Worm (Caenorhabditis elegans): ENCODE results near the gene ZK262.9.

DNA sequence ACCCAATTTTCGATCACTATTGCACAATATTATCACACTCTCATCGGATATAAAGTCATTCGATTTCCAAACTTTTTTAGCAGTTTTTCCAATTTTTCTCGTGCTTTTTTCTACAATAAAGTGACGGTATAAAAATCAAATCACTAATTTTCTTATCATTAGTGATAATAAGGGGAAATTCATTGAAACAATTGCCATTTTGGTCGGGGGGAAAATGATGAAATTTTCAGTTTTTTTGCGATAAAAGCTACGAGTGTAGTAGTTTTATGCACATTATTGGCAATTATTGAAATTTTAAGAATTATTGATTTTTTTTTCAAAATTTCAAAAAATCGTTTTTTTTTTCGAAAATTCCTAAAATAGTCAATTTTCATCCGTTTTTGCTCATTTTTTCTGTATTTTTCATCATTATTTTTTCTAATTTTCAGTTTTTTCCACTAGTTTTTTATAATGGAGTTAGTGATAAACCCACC lies 22.8 kb downstream of the ZK262.9 start, which contains the start of gene ZK228.4:
- TF ChIP-seq mxl-1 (tag; optimal IDR thresholded peaks at IDR 0.05) (no peak), F33H1.4 (GFP tag; IDR thresholded peaks at IDR 0.05) (no peak), madf-8 (GFP tag; conservative IDR thresholded peaks at IDR 0.05) (no peak), pha-4 (tag; optimal IDR thresholded peaks at IDR 0.05) (no peak), snpc-1.3 (tag; optimal IDR thresholded peaks at IDR 0.05; ENCODE audit: insufficient read depth) (no peak), ztf-26 (tag; optimal IDR thresholded peaks at IDR 0.05) (no peak), nfya-1 (tag; optimal IDR thresholded peaks at IDR 0.05; ENCODE audit: borderline replicate concordance, insufficient read depth) (no peak), let-526 (GFP tag; IDR thresholded peaks at IDR 0.05) (no peak), die-1 (tag; optimal IDR thresholded peaks at IDR 0.05) (no peak), snpc-4 (GFP tag; optimal IDR thresholded peaks at IDR 0.05) (no peak), snpc-4 (tag; optimal IDR thresholded peaks at IDR 0.05) (no peak), unc-130 (GFP tag; optimal IDR thresholded peaks at IDR 0.05) (no peak), mes-4 (tag; optimal IDR thresholded peaks at IDR 0.05) (no peak)

Data from whole organism, young adult.